Worm (Caenorhabditis elegans) whole organism, midembryonic: Measurements from ENCODE around the gene C38D9.8.

Source experiments
- T22C8.4 ChIP-seq: fragments of 200-800 bp; sonication (Bioruptor generic); IDR thresholded peaks from 2 replicates; pipeline ENCODE4 v1.3.6; 2022; ENCODE audit warnings: missing genetic modification characterization, missing compliant biosample characterization
- flt-1 ChIP-seq: fragments of 200-800 bp; sonication (Bioruptor generic); IDR thresholded peaks from 2 replicates; pipeline ENCODE4 v1.3.6; 2022; ENCODE audit warnings: missing genetic modification characterization, missing compliant biosample characterization
- klf-2 ChIP-seq: fragments of 200-800 bp; sonication (Bioruptor generic); conservative IDR thresholded peaks from 2 replicates; pipeline ENCODE4 v1.3.6; 2022; ENCODE audit warnings: missing genetic modification reagents, missing genetic modification characterization, missing compliant biosample characterization
- tab-1 ChIP-seq: fragments of 200-800 bp; sonication (Bioruptor generic); IDR thresholded peaks from 2 replicates; pipeline ENCODE4 v1.3.6; 2022; ENCODE audit warnings: missing genetic modification characterization, missing compliant biosample characterization
- ztf-23 ChIP-seq: fragments of 200-800 bp; sonication (Bioruptor generic); IDR thresholded peaks from 2 replicates; pipeline ENCODE4 v1.3.6; 2022; ENCODE audit warnings: missing genetic modification reagents, missing genetic modification characterization, missing compliant biosample characterization
- ztf-29 ChIP-seq: fragments of 200-800 bp; sonication (Bioruptor generic); IDR thresholded peaks from 2 replicates; pipeline ENCODE4 v1.3.6; 2022; ENCODE audit warnings: missing genetic modification reagents, missing genetic modification characterization, missing compliant biosample characterization

DNA sequence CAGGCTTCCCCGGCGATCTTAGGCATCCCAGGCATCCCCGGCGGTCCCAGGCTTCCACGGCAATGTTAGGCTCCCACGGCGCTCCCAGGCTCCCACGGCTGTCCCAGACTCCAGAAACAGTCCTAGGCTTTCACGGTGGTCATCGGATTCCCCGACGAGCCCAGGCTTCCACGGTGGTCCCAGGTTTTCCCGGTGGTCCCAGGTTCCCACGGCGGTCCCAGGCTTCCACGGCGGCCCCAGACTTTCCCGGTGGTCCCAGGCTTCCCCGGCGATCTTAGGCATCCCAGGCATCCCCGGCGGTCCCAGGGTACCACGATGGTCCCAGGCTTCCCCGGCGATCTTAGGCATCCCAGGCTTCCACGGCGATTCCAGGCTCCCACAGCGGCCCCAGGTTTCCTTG, 4.0 kb downstream of the C38D9.8 start:
- TF ChIP-seq tab-1 (GFP tag; lab: Robert Waterston, UW) (no peak), T22C8.4 (GFP tag; lab: Robert Waterston, UW) (no peak), flt-1 (GFP tag; lab: Robert Waterston, UW) (no peak), klf-2 (GFP tag; lab: Robert Waterston, UW) (no peak), ztf-23 (no peak), ztf-29 (GFP tag; lab: Robert Waterston, UW) (no peak)
